Worm (Caenorhabditis elegans): ENCODE data around the gene F07G11.1.

ce11 chrV:7275491-7275890 is 31.7 kb upstream of the F07G11.1 start, which contains the start of gene C13A2.5:
- TF ChIP-seq ttx-3 (tag; optimal IDR thresholded peaks at IDR 0.05) (no peak), syd-9 (tag; optimal IDR thresholded peaks at IDR 0.05) (no peak), unc-42 (tag; optimal IDR thresholded peaks at IDR 0.05) (no peak), elt-4 (tag; optimal IDR thresholded peaks at IDR 0.05) (no peak), unc-55 (GFP tag; optimal IDR thresholded peaks at IDR 0.05) (no peak), T23F11.4 (GFP tag; optimal IDR thresholded peaks at IDR 0.05) (no peak), ceh-2 (tag; optimal IDR thresholded peaks at IDR 0.05) (no peak), madf-2 (tag; optimal IDR thresholded peaks at IDR 0.05) (no peak), pha-4 (tag; optimal IDR thresholded peaks at IDR 0.05) (no peak)
